Fruit fly (Drosophila melanogaster) S2 (cell line): ENCODE data around the gene odd.

ENCODE experiments used
- CG8478 ChIP-seq: fragments of >200 bp; optimal IDR thresholded peaks from 2 replicates; lab custom pipeline; 2018
- CTCF ChIP-seq, 2 experiments: fragments of >200 bp; optimal IDR thresholded peaks; 2 replicates each; lab custom pipeline; 2018

The odd gene

dm6 chr2L:3575679-3576442 lies 30.7 kb downstream of the odd start, which contains the start of gene CG43815:
Gene CG43815 (plus strand): TSS chr2L:3576210.
- no peak for TF ChIP-seq CTCF (optimal IDR thresholded peaks at IDR 0.05; lab: Kevin White, UChicago)
- no peak for TF ChIP-seq CG8478 (lab: Kevin White, UChicago)

- TF ChIP-seq CTCF (optimal IDR thresholded peaks at IDR 0.05; lab: Kevin White, UChicago), result no peak
- TF ChIP-seq CG8478 (lab: Kevin White, UChicago), result no peak
Observed at dm6 chr2L:3573907-3574306, 32.6 kb downstream of the odd start.

- TF ChIP-seq CTCF (optimal IDR thresholded peaks at IDR 0.05; lab: Kevin White, UChicago) (no peak), CG8478 (lab: Kevin White, UChicago) (no peak)
Observed at dm6 chr2L:3573172-3573755, 33.3 kb downstream of the odd start.

dm6 chr2L:3572529-3573171 lies 33.9 kb downstream of the odd start:
- no peak for TF ChIP-seq CG8478 (lab: Kevin White, UChicago)
- TF ChIP-seq CTCF (optimal IDR thresholded peaks at IDR 0.05; lab: Kevin White, UChicago), result no peak

- TF ChIP-seq CG8478 (lab: Kevin White, UChicago) (no peak), CTCF (optimal IDR thresholded peaks at IDR 0.05; lab: Kevin White, UChicago) (no peak)
Observed at dm6 chr2L:3571457-3571856, 35.1 kb downstream of the odd start.

dm6 chr2L:3570566-3570965 lies 36.0 kb downstream of the odd start:
- no peak for TF ChIP-seq CTCF (optimal IDR thresholded peaks at IDR 0.05; lab: Kevin White, UChicago)
- no peak for TF ChIP-seq CG8478 (lab: Kevin White, UChicago)

dm6 chr2L:3569892-3570291 lies 36.7 kb downstream of the odd start:
- no peak for TF ChIP-seq CTCF (optimal IDR thresholded peaks at IDR 0.05; lab: Kevin White, UChicago)
- TF ChIP-seq CG8478 (lab: Kevin White, UChicago), result no peak

- no peak for TF ChIP-seq CG8478 (lab: Kevin White, UChicago)
- no peak for TF ChIP-seq CTCF (optimal IDR thresholded peaks at IDR 0.05; lab: Kevin White, UChicago)
Observed at dm6 chr2L:3567394-3567793, 39.2 kb downstream of the odd start.

- TF ChIP-seq CTCF (optimal IDR thresholded peaks at IDR 0.05; lab: Kevin White, UChicago) (no peak), CG8478 (lab: Kevin White, UChicago) (no peak)
Observed at dm6 chr2L:3566532-3566931, 40.0 kb downstream of the odd start.

dm6 chr2L:3564556-3564955 lies 42.0 kb downstream of the odd start:
- TF ChIP-seq CTCF (optimal IDR thresholded peaks at IDR 0.05; lab: Kevin White, UChicago), result no peak
- no peak for TF ChIP-seq CG8478 (lab: Kevin White, UChicago)

- TF ChIP-seq CTCF (optimal IDR thresholded peaks at IDR 0.05; lab: Kevin White, UChicago) (no peak), CG8478 (lab: Kevin White, UChicago) (no peak)
Observed at dm6 chr2L:3562435-3562834, 44.1 kb downstream of the odd start.

- TF ChIP-seq CTCF (optimal IDR thresholded peaks at IDR 0.05; lab: Kevin White, UChicago), result no peak
- no peak for TF ChIP-seq CG8478 (lab: Kevin White, UChicago)
Observed at dm6 chr2L:3559647-3560046, 46.9 kb downstream of the odd start.

dm6 chr2L:3558299-3558698 lies 48.3 kb downstream of the odd start:
- no peak for TF ChIP-seq CG8478 (lab: Kevin White, UChicago)
- no peak for TF ChIP-seq CTCF (optimal IDR thresholded peaks at IDR 0.05; lab: Kevin White, UChicago)

dm6 chr2L:3557471-3557870 lies 49.1 kb downstream of the odd start:
- TF ChIP-seq CTCF (optimal IDR thresholded peaks at IDR 0.05; lab: Kevin White, UChicago) (no peak), CG8478 (lab: Kevin White, UChicago) (no peak)

dm6 chr2L:3556937-3557336 lies 49.6 kb downstream of the odd start:
- TF ChIP-seq CG8478 (lab: Kevin White, UChicago) (no peak), CTCF (optimal IDR thresholded peaks at IDR 0.05; lab: Kevin White, UChicago) (no peak)
